Fruit fly (Drosophila melanogaster): ENCODE data around the gene Sgsf.

The Sgsf gene

DNA sequence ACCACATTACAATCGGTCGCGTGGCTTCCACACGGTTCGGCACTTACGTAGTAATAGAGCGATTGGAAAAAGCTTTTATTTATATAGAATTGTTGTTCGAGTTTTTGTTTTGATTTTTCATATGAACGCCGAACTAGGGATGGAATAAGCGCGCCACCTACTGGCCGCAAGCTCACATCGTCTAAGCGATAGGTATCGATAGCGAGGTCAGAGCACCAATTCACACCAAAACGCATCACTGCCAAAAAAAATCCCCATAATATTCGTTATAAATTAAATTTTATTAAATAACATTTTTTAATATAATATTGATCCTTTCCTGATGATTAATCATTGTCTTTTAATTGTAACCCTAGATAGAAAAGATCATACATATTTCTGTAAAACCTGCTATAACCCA, 9.0 kb downstream of the Sgsf start, which contains the start of gene CG10038:
CG10038 (minus strand) TSS at position 148 of the 400 bp plus-strand sequence.
- TF ChIP-seq CTCF (optimal IDR thresholded peaks at IDR 0.05): peak; percentile 57 to 85
- TF ChIP-seq CG8478 (optimal IDR thresholded peaks at IDR 0.05): no peak

- TF ChIP-seq CTCF (optimal IDR thresholded peaks at IDR 0.05) (no peak), CG8478 (optimal IDR thresholded peaks at IDR 0.05) (no peak)
Measured at dm6 chr3R:12352003-12352402, 10.5 kb downstream of the Sgsf start, which contains the start of gene CG10041. Gene CG10041 (minus strand): TSS chr3R:12352103.

- TF ChIP-seq CTCF (optimal IDR thresholded peaks at IDR 0.05) (peak in 1 of 2 experiments; percentile 29), CG8478 (optimal IDR thresholded peaks at IDR 0.05) (no peak)
Measured at dm6 chr3R:12356044-12356443, 14.6 kb downstream of the Sgsf start, which contains the start of gene MBD-R2. Gene MBD-R2 (minus strand): TSS chr3R:12356265.

dm6 chr3R:12359837-12360236, 18.4 kb downstream of the Sgsf start, which contains the start of gene CG4115:
Gene CG4115 (plus strand): TSS chr3R:12360008.
- TF ChIP-seq CTCF (optimal IDR thresholded peaks at IDR 0.05): no peak
- TF ChIP-seq CG8478 (optimal IDR thresholded peaks at IDR 0.05): no peak

- no peak for TF ChIP-seq CG8478 (optimal IDR thresholded peaks at IDR 0.05)
Measured at dm6 chr3R:12361962-12362497, 20.6 kb downstream of the Sgsf start.

dm6 chr3R:12363544-12363943, 22.1 kb downstream of the Sgsf start:
- TF ChIP-seq CG8478 (optimal IDR thresholded peaks at IDR 0.05) (no peak), CTCF (optimal IDR thresholded peaks at IDR 0.05) (no peak)

DNA sequence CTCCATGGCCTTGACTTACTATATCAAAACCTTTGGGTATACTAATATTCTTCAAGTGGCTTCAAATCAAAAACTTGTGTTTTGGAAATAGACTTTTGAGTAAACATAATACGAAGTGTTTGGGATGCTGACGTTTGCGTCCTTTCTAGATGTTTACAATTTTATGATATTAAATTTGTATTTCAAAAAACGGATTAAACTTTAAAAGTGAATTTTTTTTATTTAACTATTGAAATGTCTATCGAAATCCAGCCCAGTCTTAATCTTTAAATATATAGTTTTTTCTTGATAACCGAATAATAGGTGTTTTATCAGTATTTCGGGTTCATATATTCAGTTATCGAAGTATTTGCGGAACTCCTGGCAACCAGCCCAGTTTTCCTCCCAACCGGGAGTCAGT, 23.1 kb downstream of the Sgsf start, which contains the start of gene Tim17a1:
Tim17a1 (minus strand) TSS at position 101 of the 400 bp plus-strand sequence.
- TF ChIP-seq CG8478 (optimal IDR thresholded peaks at IDR 0.05) (no peak), CTCF (optimal IDR thresholded peaks at IDR 0.05) (no peak)

DNA sequence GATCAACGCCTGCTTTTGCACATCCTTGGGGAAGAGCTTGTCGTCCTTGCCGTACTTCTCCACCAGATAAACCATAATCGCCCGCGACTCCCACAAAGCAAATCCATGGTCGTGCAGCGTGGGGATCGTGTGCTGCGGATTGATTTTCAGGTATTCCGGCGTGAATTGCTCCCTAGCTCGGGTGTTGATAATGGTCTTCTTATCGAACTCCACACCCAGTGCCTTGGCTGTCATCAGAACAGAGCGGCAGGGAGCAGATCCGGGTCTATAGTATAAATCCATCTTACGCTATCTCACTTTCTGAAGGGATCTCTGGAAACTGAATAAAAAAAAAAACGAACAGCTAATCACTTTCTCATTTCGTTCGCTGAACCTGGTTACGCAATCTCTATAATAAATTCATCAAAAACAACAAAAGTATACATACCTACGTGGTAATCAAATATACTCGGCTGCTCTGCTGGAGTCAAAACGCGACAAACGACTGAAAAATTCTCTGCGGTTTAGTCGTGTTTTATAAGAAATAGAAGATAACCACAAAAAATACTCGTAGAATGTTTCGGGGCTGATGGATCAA, 23.9 kb downstream of the Sgsf start, which contains the start of gene GstD10:
GstD10 (minus strand) TSS at position 472 of the 577 bp plus-strand sequence.
- TF ChIP-seq CG8478 (optimal IDR thresholded peaks at IDR 0.05) (no peak), CTCF (optimal IDR thresholded peaks at IDR 0.05) (no peak)

- TF ChIP-seq CG8478 (optimal IDR thresholded peaks at IDR 0.05) (no peak), CTCF (optimal IDR thresholded peaks at IDR 0.05) (no peak)
Measured at dm6 chr3R:12365887-12366286, 24.4 kb downstream of the Sgsf start.

DNA sequence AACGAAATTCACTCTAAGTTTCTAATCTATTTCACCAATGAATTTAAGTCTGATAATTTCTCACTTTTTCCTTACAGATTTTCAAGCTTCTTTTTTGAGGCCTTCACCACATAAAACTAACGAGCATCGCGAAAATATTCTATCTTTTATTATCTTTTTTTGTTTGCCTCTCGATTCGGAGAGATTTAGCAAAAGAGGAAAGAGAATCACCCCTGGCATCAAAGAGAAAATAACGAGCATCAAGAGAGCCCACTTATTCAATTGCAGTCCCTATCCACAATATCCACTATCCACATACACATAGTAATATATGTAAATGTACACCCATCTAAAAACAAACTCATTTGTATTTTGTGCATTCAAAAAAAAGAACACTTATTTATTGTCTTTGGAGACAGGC, 26.0 kb downstream of the Sgsf start, which contains the start of gene GstD9:
GstD9 (minus strand) TSS at position 101 of the 400 bp plus-strand sequence.
- TF ChIP-seq CG8478 (optimal IDR thresholded peaks at IDR 0.05): no peak

DNA sequence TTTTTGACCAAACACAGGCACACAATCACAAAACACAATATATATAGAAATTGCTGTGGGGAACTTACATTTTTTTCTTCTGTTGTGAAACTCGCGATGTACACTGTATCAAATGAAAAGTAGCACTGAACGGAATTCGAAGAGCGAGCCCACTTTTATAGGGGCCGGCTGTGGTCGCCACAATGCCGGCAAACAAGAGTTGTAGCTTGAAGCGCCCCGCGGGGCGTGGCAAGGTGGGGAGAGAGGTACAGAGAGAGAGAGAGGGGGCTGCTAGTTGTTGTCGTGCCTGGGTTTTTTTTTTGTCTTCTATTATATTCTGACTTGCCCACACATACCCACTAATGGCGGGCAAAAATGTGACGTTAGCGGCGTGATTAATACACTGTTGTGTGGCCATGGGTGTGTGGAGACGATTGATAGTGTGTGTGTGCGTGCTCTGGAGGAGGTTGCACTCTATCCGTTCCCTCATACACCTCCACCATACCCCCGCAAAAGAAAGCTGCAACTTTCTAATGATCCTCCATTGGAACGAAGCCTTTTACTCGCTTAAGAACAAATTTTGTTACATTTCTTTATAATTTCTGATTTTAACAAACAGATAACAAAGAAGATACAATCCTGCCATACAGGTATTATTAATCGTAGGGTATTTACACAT, 27.8 kb downstream of the Sgsf start, which contains the start of gene GstD1:
GstD1 (minus strand) TSS at position 134 of the 658 bp plus-strand sequence.
- no peak for TF ChIP-seq CG8478 (optimal IDR thresholded peaks at IDR 0.05)
- no peak for TF ChIP-seq CTCF (optimal IDR thresholded peaks at IDR 0.05)

- no peak for TF ChIP-seq CG8478 (optimal IDR thresholded peaks at IDR 0.05)
- no peak for TF ChIP-seq CTCF (optimal IDR thresholded peaks at IDR 0.05)
Measured at dm6 chr3R:12369793-12370642, 28.5 kb downstream of the Sgsf start.

DNA sequence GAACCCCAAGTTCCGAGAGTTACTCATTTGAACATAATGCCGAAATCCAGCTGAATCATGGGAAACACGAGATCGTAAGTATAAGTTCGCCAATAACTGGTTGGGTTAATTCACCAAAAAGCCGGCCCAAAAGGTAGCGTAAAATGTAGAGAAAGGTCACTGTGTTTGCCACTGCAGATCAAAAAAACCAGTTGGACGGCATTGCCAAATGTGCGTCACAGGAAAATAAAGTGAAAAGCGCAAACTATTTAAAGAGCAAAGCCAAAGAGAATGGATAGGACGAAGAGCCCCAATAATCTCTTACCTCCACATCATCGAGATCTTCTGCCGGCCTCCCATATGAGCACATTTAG, 29.1 kb downstream of the Sgsf start:
- TF ChIP-seq CG8478 (optimal IDR thresholded peaks at IDR 0.05) (no peak), CTCF (optimal IDR thresholded peaks at IDR 0.05) (no peak)

DNA sequence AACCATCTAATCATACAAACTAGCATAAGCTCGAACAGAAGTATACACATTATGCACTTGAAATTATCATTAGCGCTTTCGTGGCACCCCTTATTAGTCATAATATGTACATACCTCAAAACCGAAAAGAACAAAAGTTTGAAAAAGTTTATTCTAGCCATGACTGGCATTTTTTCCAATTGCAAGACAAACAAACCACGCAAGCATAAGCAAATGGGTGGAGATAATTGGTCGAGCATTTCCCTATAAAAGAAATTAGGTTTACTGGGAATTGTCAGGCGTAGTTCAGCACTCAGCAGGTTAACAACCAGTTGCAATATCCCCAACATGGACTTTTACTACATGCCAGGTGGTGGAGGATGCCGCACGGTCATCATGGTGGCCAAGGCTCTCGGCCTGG, 30.2 kb downstream of the Sgsf start, which contains the start of gene GstD2:
GstD2 (plus strand) TSS at position 301 of the 400 bp plus-strand sequence.
- TF ChIP-seq CTCF (optimal IDR thresholded peaks at IDR 0.05): no peak
- no peak for TF ChIP-seq CG8478 (optimal IDR thresholded peaks at IDR 0.05)

DNA sequence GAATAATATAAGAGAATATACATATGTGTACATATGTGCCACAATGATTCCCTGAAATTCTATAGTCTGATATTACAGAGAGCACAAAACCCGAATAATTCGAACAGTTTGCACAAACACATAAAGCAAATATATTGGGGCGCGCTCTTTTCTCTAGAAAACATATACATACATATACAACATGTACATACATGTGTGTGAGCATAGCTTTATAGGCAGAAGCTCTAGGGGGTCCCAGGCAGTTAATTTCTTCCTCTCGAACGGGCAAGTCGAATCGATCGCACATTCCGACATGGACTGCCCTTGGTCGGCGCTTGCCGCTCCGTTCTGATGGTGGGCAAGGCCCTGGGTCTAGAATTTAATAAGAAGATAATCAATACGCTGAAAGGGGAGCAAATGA, 31.3 kb downstream of the Sgsf start, which contains the start of gene GstD3:
GstD3 (plus strand) TSS at position 269 of the 400 bp plus-strand sequence.
- TF ChIP-seq CTCF (optimal IDR thresholded peaks at IDR 0.05): no peak
- TF ChIP-seq CG8478 (optimal IDR thresholded peaks at IDR 0.05): no peak
